Worm (Caenorhabditis elegans) whole organism, L4 larva: ENCODE results near the gene end-1.

Source experiments
- F37D6.2 ChIP-seq: sonication (generic microtip); optimal IDR thresholded peaks from 2 replicates; lab custom pipeline; 2016; ENCODE audit warnings: mild to moderate bottlenecking, missing genetic modification characterization, missing compliant biosample characterization
- F44E2.7 ChIP-seq: fragments of 200-800 bp; sonication (Bioruptor generic); IDR thresholded peaks from 2 replicates; pipeline ENCODE4 v2.1.2; 2022; ENCODE audit warnings: missing genetic modification characterization, missing compliant biosample characterization
- F49E8.2 ChIP-seq: sonication (generic microtip); optimal IDR thresholded peaks from 2 replicates; lab custom pipeline; 2016; ENCODE audit warnings: missing compliant biosample characterization, mild to moderate bottlenecking, missing genetic modification characterization, borderline replicate concordance
- Y105C5A.15 ChIP-seq: fragments of 200-800 bp; sonication (Bioruptor generic); IDR thresholded peaks from 2 replicates; pipeline ENCODE4 v1.3.6; 2022; ENCODE audit warnings: missing genetic modification characterization, missing compliant biosample characterization
- Y75B8A.6 ChIP-seq: fragments of 200-800 bp; sonication (Bioruptor generic); IDR thresholded peaks from 2 replicates; pipeline ENCODE4 v1.3.6; 2022; ENCODE audit warnings: missing genetic modification reagents, missing genetic modification characterization, missing compliant biosample characterization
- aha-1 ChIP-seq: fragments of 150-350 bp; peaks from one replicate; lab custom pipeline; 2014; ENCODE audit warnings: missing biosample characterization, missing genetic modification characterization
- aly-2 ChIP-seq: sonication (generic microtip); optimal IDR thresholded peaks from 2 replicates; lab custom pipeline; 2018; ENCODE audit warnings: missing biosample characterization, missing genetic modification characterization
- arid-1 ChIP-seq: fragments of 200-800 bp; sonication (Bioruptor generic); conservative IDR thresholded peaks from 2 replicates; pipeline ENCODE4 v1.3.6; 2022; ENCODE audit warnings: missing genetic modification reagents, missing genetic modification characterization, missing compliant biosample characterization
- ceh-20 ChIP-seq: fragments of 200-800 bp; sonication (Bioruptor generic); IDR thresholded peaks from 2 replicates; pipeline ENCODE4 v1.3.6; 2022; ENCODE audit warnings: missing genetic modification reagents, missing genetic modification characterization, missing compliant biosample characterization
- ceh-44 ChIP-seq: fragments of 200-800 bp; sonication (Bioruptor generic); IDR thresholded peaks from 2 replicates; pipeline ENCODE4 v1.3.6; 2022; ENCODE audit warnings: missing genetic modification reagents, missing genetic modification characterization, missing compliant biosample characterization
- ces-1 ChIP-seq: fragments of 150-350 bp; sonication (generic microtip); optimal IDR thresholded peaks from 4 replicates; lab custom pipeline; 2014; ENCODE audit warnings: missing biosample characterization, missing genetic modification reagents, missing genetic modification characterization
- daf-16 ChIP-seq, 3 experiments: sonication (generic microtip); optimal IDR thresholded peaks; 2 replicates each; lab custom pipeline; 2016 to 2017; ENCODE audit warnings: missing genetic modification characterization in 3 of 3, missing genetic modification reagents in 3 of 3, mild to moderate bottlenecking in 2 of 3, missing compliant biosample characterization in 2 of 3, missing biosample characterization in 1 of 3, moderate library complexity in 1 of 3
- daf-19 ChIP-seq: fragments of 200-800 bp; sonication (Bioruptor generic); conservative IDR thresholded peaks from 2 replicates; pipeline ENCODE4 v1.3.6; 2022; ENCODE audit warnings: missing genetic modification characterization, missing compliant biosample characterization
- dmd-8 ChIP-seq: fragments of 200-800 bp; sonication (Bioruptor generic); IDR thresholded peaks from 2 replicates; pipeline ENCODE4 v1.3.6; 2022; ENCODE audit warnings: missing genetic modification characterization, missing compliant biosample characterization
- dmd-9 ChIP-seq: fragments of 200-800 bp; sonication (Bioruptor generic); IDR thresholded peaks from 2 replicates; pipeline ENCODE4 v1.3.6; 2022; ENCODE audit warnings: missing genetic modification reagents, missing genetic modification characterization, missing compliant biosample characterization
- dpl-1 ChIP-seq: fragments of 150-350 bp; optimal IDR thresholded peaks from 2 replicates; lab custom pipeline; 2014; ENCODE audit warnings: missing biosample characterization, missing genetic modification reagents, missing genetic modification characterization
- duxl-1 ChIP-seq: sonication (generic microtip); optimal IDR thresholded peaks from 2 replicates; lab custom pipeline; 2016; ENCODE audit warnings: mild to moderate bottlenecking, missing genetic modification characterization, moderate library complexity, missing compliant biosample characterization; ENCODE audit not compliant: poor library complexity
- egl-43 ChIP-seq: fragments of 200-800 bp; sonication (Bioruptor generic); IDR thresholded peaks from 2 replicates; pipeline ENCODE4 v1.3.6; 2022; ENCODE audit warnings: missing genetic modification reagents, missing genetic modification characterization, missing compliant biosample characterization
- hif-1 ChIP-seq, 2 experiments: sonication (generic microtip); optimal IDR thresholded peaks; 2 replicates each; lab custom pipeline; 2016 to 2017; ENCODE audit warnings: missing compliant biosample characterization in 2 of 2, missing genetic modification characterization in 2 of 2, missing genetic modification reagents in 2 of 2, missing genotype in 2 of 2, mild to moderate bottlenecking in 1 of 2
- lin-1 ChIP-seq: fragments of 200-800 bp; sonication (Bioruptor generic); IDR thresholded peaks from 2 replicates; pipeline ENCODE4 v1.3.6; 2022; ENCODE audit warnings: missing genetic modification reagents, missing genetic modification characterization, missing compliant biosample characterization
- lin-13 ChIP-seq: fragments of 150-350 bp; optimal IDR thresholded peaks from 2 replicates; lab custom pipeline; 2014; ENCODE audit warnings: missing biosample characterization, missing genetic modification reagents, missing genetic modification characterization
- lin-38 ChIP-seq: fragments of 200-800 bp; sonication (Bioruptor generic); IDR thresholded peaks from 2 replicates; pipeline ENCODE4 v1.3.6; 2022; ENCODE audit warnings: missing genetic modification reagents, missing genetic modification characterization, missing compliant biosample characterization
- madf-9 ChIP-seq: fragments of 200-800 bp; sonication (Bioruptor generic); conservative IDR thresholded peaks from 2 replicates; pipeline ENCODE4 v1.3.6; 2022; ENCODE audit warnings: missing genetic modification reagents, missing genetic modification characterization, missing compliant biosample characterization
- mdl-1 ChIP-seq, 2 experiments: fragments of 150-350 bp in 1 of 2; sonication (generic microtip) in 1 of 2; optimal IDR thresholded peaks; 2 replicates each; lab custom pipeline; 2014 to 2017; ENCODE audit warnings: missing biosample characterization in 2 of 2, missing genetic modification characterization in 2 of 2
- mep-1 ChIP-seq: fragments of 150-350 bp; sonication (generic microtip); optimal IDR thresholded peaks from 3 replicates; lab custom pipeline; 2014; ENCODE audit warnings: missing biosample characterization, missing genetic modification characterization
- mes-2 ChIP-seq: sonication (generic microtip); optimal IDR thresholded peaks from 2 replicates; lab custom pipeline; 2016; ENCODE audit warnings: missing genotype, mild to moderate bottlenecking, missing genetic modification characterization, missing compliant biosample characterization; ENCODE audit not compliant: poor library complexity, severe bottlenecking
- mxl-2 ChIP-seq: fragments of 200-800 bp; sonication (Bioruptor generic); conservative IDR thresholded peaks from 2 replicates; pipeline ENCODE4 v1.3.6; 2022; ENCODE audit warnings: missing genetic modification reagents, missing genetic modification characterization, missing compliant biosample characterization
- mxl-3 ChIP-seq: fragments of 200-800 bp; sonication (Bioruptor generic); optimal IDR thresholded peaks from 2 replicates; lab custom pipeline; 2018; ENCODE audit warnings: mild to moderate bottlenecking, missing genetic modification characterization, missing compliant biosample characterization
- nhr-10 ChIP-seq: fragments of 150-350 bp; optimal IDR thresholded peaks from 2 replicates; lab custom pipeline; 2014; ENCODE audit warnings: missing biosample characterization, missing genetic modification characterization
- nhr-102 ChIP-seq: sonication (generic microtip); optimal IDR thresholded peaks from 2 replicates; lab custom pipeline; 2016; ENCODE audit warnings: mild to moderate bottlenecking, missing genetic modification characterization, moderate library complexity, missing compliant biosample characterization
- nhr-25 ChIP-seq: sonication (generic microtip); optimal IDR thresholded peaks from 2 replicates; lab custom pipeline; 2017; ENCODE audit warnings: missing genetic modification characterization, mild to moderate bottlenecking, missing compliant biosample characterization, antibody characterized with exemption, moderate library complexity, borderline replicate concordance; ENCODE audit not compliant: insufficient read depth
- nhr-28 ChIP-seq: fragments of 150-350 bp; optimal IDR thresholded peaks from 2 replicates; lab custom pipeline; 2014; ENCODE audit warnings: missing biosample characterization, missing genetic modification characterization
- nhr-42 ChIP-seq: fragments of 200-800 bp; sonication (Bioruptor generic); IDR thresholded peaks from 2 replicates; pipeline ENCODE4 v1.3.6; 2022; ENCODE audit warnings: missing genetic modification characterization, missing compliant biosample characterization
- nhr-48 ChIP-seq: sonication (generic microtip); optimal IDR thresholded peaks from 2 replicates; lab custom pipeline; 2016; ENCODE audit warnings: mild to moderate bottlenecking, missing genetic modification characterization, missing compliant biosample characterization
- nhr-6 ChIP-seq: fragments of 150-350 bp; optimal IDR thresholded peaks from 2 replicates; lab custom pipeline; 2014; ENCODE audit warnings: missing biosample characterization, missing genetic modification characterization
- nhr-76 ChIP-seq: fragments of 150-350 bp; optimal IDR thresholded peaks from 2 replicates; lab custom pipeline; 2014; ENCODE audit warnings: missing biosample characterization, missing genetic modification characterization
- nhr-77 ChIP-seq: fragments of 150-350 bp; optimal IDR thresholded peaks from 2 replicates; lab custom pipeline; 2014; ENCODE audit warnings: missing biosample characterization, missing genetic modification characterization
- pha-4 ChIP-seq, 2 experiments: fragments of 150-350 bp in 1 of 2; fragments of 200-800 bp in 1 of 2; sonication (Bioruptor generic) in 1 of 2; IDR thresholded peaks in 1 of 2; optimal IDR thresholded peaks in 1 of 2; 2 replicates each; pipeline versions ENCODE4 v1.3.6 to Lab custom; 2014 to 2022; ENCODE audit warnings: missing genetic modification characterization in 2 of 2, missing genetic modification reagents in 2 of 2, missing biosample characterization in 1 of 2, missing compliant biosample characterization in 1 of 2
- rbr-2 ChIP-seq: sonication (generic microtip); optimal IDR thresholded peaks from 2 replicates; lab custom pipeline; 2016; ENCODE audit warnings: missing genotype, missing genetic modification characterization, missing compliant biosample characterization
- sdz-12 ChIP-seq: fragments of 200-800 bp; sonication (Bioruptor generic); optimal IDR thresholded peaks from 2 replicates; lab custom pipeline; 2018; ENCODE audit warnings: mild to moderate bottlenecking, missing genetic modification characterization, missing compliant biosample characterization
- skn-1 ChIP-seq: fragments of 150-350 bp; optimal IDR thresholded peaks from 2 replicates; lab custom pipeline; 2014; ENCODE audit warnings: missing biosample characterization, missing genetic modification characterization
- snpc-1.2 ChIP-seq: fragments of 200-800 bp; sonication (Bioruptor generic); IDR thresholded peaks from 2 replicates; pipeline ENCODE4 v1.3.6; 2022; ENCODE audit warnings: missing genetic modification reagents, missing genetic modification characterization, missing compliant biosample characterization
- spr-1 ChIP-seq: sonication (generic microtip); optimal IDR thresholded peaks from 2 replicates; lab custom pipeline; 2016; ENCODE audit warnings: mild to moderate bottlenecking, missing genetic modification characterization, missing compliant biosample characterization
- unc-130 ChIP-seq: sonication (generic microtip); optimal IDR thresholded peaks from 2 replicates; lab custom pipeline; 2016; ENCODE audit warnings: missing genetic modification reagents, missing genetic modification characterization, missing compliant biosample characterization
- unc-62 ChIP-seq, 3 experiments: fragments of 150-350 bp in 1 of 3; sonication (generic microtip); optimal IDR thresholded peaks in 2 of 3; peaks in 1 of 3; 1 replicate in 1 of 3; 2 replicates in 2 of 3; lab custom pipeline; 2014 to 2017; ENCODE audit warnings: missing biosample characterization in 3 of 3, missing genetic modification characterization in 3 of 3, missing genetic modification reagents in 3 of 3, missing genotype in 1 of 3
- vab-7 ChIP-seq: fragments of 200-800 bp; sonication (Bioruptor generic); IDR thresholded peaks from 2 replicates; pipeline ENCODE4 v1.3.6; 2022; ENCODE audit warnings: missing genetic modification reagents, missing genetic modification characterization, missing compliant biosample characterization
- zip-11 ChIP-seq: fragments of 200-800 bp; sonication (Bioruptor generic); IDR thresholded peaks from 2 replicates; pipeline ENCODE4 v1.3.6; 2022; ENCODE audit warnings: missing genetic modification characterization, missing compliant biosample characterization
- zip-2 ChIP-seq: fragments of 150-350 bp; optimal IDR thresholded peaks from 2 replicates; lab custom pipeline; 2014; ENCODE audit warnings: missing biosample characterization, missing genetic modification characterization

end-1 gene

ce11 chrV:14028256-14028743, 43.4 kb downstream of the end-1 start (continued):
- TF ChIP-seq daf-16 (GFP tag; optimal IDR thresholded peaks at IDR 0.05; lab: Kevin White, UChicago): peak; percentile 17 to 44
- TF ChIP-seq daf-16 (tag; optimal IDR thresholded peaks at IDR 0.05; lab: Kevin White, UChicago): peak; percentile 56
- TF ChIP-seq nhr-76 (tag; lab: Kevin White, UChicago): no peak
- no peak for TF ChIP-seq nhr-6 (tag; lab: Kevin White, UChicago)
- peak; percentile 54; the same call in 1 of the 2 replicates for TF ChIP-seq pha-4 (GFP tag; IDR thresholded peaks at IDR 0.05; lab: Robert Waterston, UW)
- TF ChIP-seq pha-4 (tag; optimal IDR thresholded peaks at IDR 0.05; lab: Kevin White, UChicago): no peak
- TF ChIP-seq mes-2 (tag; lab: Kevin White, UChicago): peak; percentile 59
- peak; percentile 40 for TF ChIP-seq rbr-2 (tag; lab: Kevin White, UChicago)
- TF ChIP-seq nhr-25: no peak
- TF ChIP-seq aly-2 (tag; lab: Kevin White, UChicago): no peak
- peak; percentile 59; the same call in 1 of the 2 replicates for TF ChIP-seq dmd-9 (GFP tag; lab: Robert Waterston, UW)
- peak; percentile 79 for TF ChIP-seq lin-38
- TF ChIP-seq zip-11 (GFP tag; lab: Robert Waterston, UW): no peak
- TF ChIP-seq vab-7 (GFP tag; lab: Robert Waterston, UW): peak; percentile 35
- peak; percentile 81 for TF ChIP-seq ceh-44 (GFP tag; lab: Robert Waterston, UW)
- no peak for TF ChIP-seq sdz-12 (GFP tag; lab: Kevin White, UChicago)
- peak; percentile 88 for TF ChIP-seq nhr-102 (tag; lab: Kevin White, UChicago)
- TF ChIP-seq aha-1 (tag; lab: Kevin White, UChicago): peak; percentile 87
- TF ChIP-seq skn-1 (tag; lab: Kevin White, UChicago): no peak
- peak; percentile 71 for TF ChIP-seq nhr-42 (GFP tag; lab: Robert Waterston, UW)
- peak; percentile 58; the same call in 1 of the 2 replicates for TF ChIP-seq arid-1 (GFP tag; lab: Robert Waterston, UW)
- TF ChIP-seq nhr-28 (tag; lab: Kevin White, UChicago): no peak
- TF ChIP-seq hif-1 (tag; optimal IDR thresholded peaks at IDR 0.05; lab: Kevin White, UChicago): no peak
- TF ChIP-seq F44E2.7 (GFP tag; lab: Robert Waterston, UW): 0 out of 2 replicates have a peak, but pooled peaks have one; percentile 33
- no peak for TF ChIP-seq madf-9 (GFP tag; lab: Robert Waterston, UW)
- no peak for TF ChIP-seq lin-1 (GFP tag; lab: Robert Waterston, UW)
- TF ChIP-seq F49E8.2 (tag; lab: Kevin White, UChicago): peak; percentile 66
- TF ChIP-seq nhr-48 (tag; lab: Kevin White, UChicago): peak; percentile 63
- TF ChIP-seq ceh-20 (GFP tag; lab: Robert Waterston, UW): 0 out of 2 replicates have a peak, but pooled peaks have one; percentile 34
- TF ChIP-seq daf-19 (GFP tag; lab: Robert Waterston, UW): no peak
- no peak for TF ChIP-seq ces-1
- TF ChIP-seq snpc-1.2 (GFP tag; lab: Robert Waterston, UW): peak; percentile 77
- TF ChIP-seq dmd-8 (GFP tag; lab: Robert Waterston, UW): no peak
- TF ChIP-seq mdl-1 (tag; optimal IDR thresholded peaks at IDR 0.05; lab: Kevin White, UChicago): peak in 1 of 2 experiments; percentile 0
- TF ChIP-seq mxl-3 (GFP tag; lab: Kevin White, UChicago): peak; percentile 51
- peak; percentile 43 for TF ChIP-seq zip-2 (tag; lab: Kevin White, UChicago)
- TF ChIP-seq nhr-77 (tag; lab: Kevin White, UChicago): peak; percentile 16
- TF ChIP-seq nhr-10: no peak
- TF ChIP-seq dpl-1 (GFP tag; lab: Kevin White, UChicago): no peak
- TF ChIP-seq mep-1 (tag; lab: Kevin White, UChicago): no peak
- TF ChIP-seq spr-1: peak; percentile 64
- TF ChIP-seq F37D6.2 (tag; lab: Kevin White, UChicago): no peak
- TF ChIP-seq Y75B8A.6 (GFP tag; lab: Robert Waterston, UW): no peak
- peak; percentile 38 for TF ChIP-seq unc-130
- TF ChIP-seq unc-62 (GFP tag; optimal IDR thresholded peaks at IDR 0.05 in 1 of 2; lab: Kevin White, UChicago): no peak
- no peak for TF ChIP-seq unc-62 (tag; optimal IDR thresholded peaks at IDR 0.05; lab: Kevin White, UChicago)
- no peak for TF ChIP-seq egl-43 (GFP tag; lab: Robert Waterston, UW)
- peak; percentile 89 for TF ChIP-seq duxl-1
- TF ChIP-seq lin-13 (GFP tag; lab: Kevin White, UChicago): no peak
- TF ChIP-seq Y105C5A.15: no peak
- TF ChIP-seq mxl-2: no peak
